Worm (Caenorhabditis elegans) whole organism, L4/young adult: ENCODE data around the gene fbxa-76.

Source experiments
- W03F9.2 ChIP-seq: fragments of 150-350 bp; optimal IDR thresholded peaks from 2 replicates; lab custom pipeline; 2014; ENCODE audit warnings: missing biosample characterization, missing genetic modification characterization
- dao-5 ChIP-seq: sonication (generic microtip); optimal IDR thresholded peaks from 2 replicates; lab custom pipeline; 2016; ENCODE audit warnings: missing genotype, missing genetic modification characterization, moderate library complexity, missing compliant biosample characterization
- him-1 ChIP-seq: sonication (generic microtip); optimal IDR thresholded peaks from 2 replicates; lab custom pipeline; 2016; ENCODE audit warnings: missing genotype, missing genetic modification reagents, missing genetic modification characterization, missing compliant biosample characterization

Gene fbxa-76

ce11 chrIII:1249111-1249583, at the start of gene fbxa-76, which contains the start of gene fbxa-77:
Gene fbxa-76 (minus strand): TSS chrIII:1249161.
Gene fbxa-77 (plus strand): TSS chrIII:1249475.
- no peak for TF ChIP-seq him-1 (tag; lab: Kevin White, UChicago)
- no peak for TF ChIP-seq dao-5 (tag; lab: Kevin White, UChicago)
- no peak for TF ChIP-seq W03F9.2 (tag; lab: Kevin White, UChicago)

ce11 chrIII:1297604-1298003, 48.6 kb upstream of the fbxa-76 start, which contains the start of gene fbxa-28:
Gene fbxa-28 (plus strand): TSS chrIII:1297904.
- TF ChIP-seq dao-5 (tag; lab: Kevin White, UChicago) (no peak), him-1 (tag; lab: Kevin White, UChicago) (no peak), W03F9.2 (tag; lab: Kevin White, UChicago) (no peak)

DNA sequence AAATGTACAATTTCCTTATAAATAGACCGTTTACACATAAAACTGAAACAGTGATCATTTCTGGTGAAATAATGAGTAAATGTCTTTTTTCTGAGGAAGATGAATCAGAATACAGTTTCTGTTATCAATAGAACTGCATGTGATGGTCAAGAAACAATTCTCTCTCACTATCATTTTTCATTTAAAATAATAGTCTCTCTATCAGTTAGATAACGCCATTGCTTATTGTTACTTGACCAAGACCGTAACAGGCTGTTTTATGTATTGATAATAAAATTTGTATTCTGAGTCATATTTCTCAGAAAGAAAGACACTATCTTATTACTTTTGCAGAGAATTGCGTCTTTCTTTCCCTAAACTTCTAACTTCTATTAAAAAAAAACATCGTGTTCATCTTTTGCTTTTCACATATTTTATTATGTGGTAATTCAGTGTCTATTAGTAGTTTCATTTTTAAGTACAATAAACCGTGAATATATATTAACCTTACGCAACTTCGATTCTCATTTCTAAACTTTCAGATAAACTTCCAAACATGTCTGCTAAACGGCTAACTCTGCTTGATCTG, 46.3 kb upstream of the fbxa-76 start, which contains the start of gene fbxa-35:
TSS of gene fbxa-35 (plus strand) at position 518 of the 568 bp plus-strand sequence.
- TF ChIP-seq dao-5 (tag; lab: Kevin White, UChicago) (no peak), W03F9.2 (tag; lab: Kevin White, UChicago) (no peak), him-1 (tag; lab: Kevin White, UChicago) (no peak)

DNA sequence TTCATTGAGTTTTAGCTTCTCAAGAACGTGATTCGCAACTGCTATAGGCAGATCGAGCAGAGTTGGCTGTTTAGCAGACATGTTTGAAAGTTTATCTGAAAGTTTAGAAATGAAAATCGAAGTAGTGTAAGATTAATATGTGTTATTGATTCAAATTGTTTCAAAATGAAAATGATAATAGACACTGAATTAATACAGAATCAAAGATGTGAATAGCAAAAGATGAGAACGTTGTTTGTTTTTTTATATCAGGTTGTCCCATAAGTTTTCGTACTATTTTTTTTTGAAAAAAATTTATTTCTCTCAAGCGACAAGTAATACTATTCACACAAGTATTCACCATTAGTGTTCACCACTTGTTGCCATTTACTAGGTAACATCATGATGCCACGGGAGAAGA, 44.2 kb upstream of the fbxa-76 start, which contains the start of gene fbxa-36:
TSS of gene fbxa-36 (minus strand) at position 101 of the 400 bp plus-strand sequence.
- TF ChIP-seq him-1 (tag; lab: Kevin White, UChicago): no peak
- TF ChIP-seq dao-5 (tag; lab: Kevin White, UChicago): no peak
- no peak for TF ChIP-seq W03F9.2 (tag; lab: Kevin White, UChicago)

DNA sequence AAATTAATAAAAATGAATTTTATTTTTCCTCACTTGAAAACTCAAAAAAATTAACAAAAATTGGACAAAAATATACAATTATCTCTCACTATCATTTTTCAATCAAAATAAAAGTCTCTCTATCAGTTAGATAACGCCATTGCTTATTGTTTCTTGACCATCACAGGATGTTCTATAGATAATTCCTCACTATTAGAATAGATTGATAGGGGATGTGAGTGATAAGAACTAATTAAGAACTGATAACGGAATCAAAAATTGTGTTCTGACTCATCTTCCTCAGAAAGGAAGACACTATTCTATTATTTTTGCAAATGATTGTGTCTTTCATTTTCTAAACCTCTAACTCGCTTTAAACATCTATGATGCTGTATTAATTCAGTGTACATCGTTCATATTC, 40.2 kb upstream of the fbxa-76 start:
- TF ChIP-seq dao-5 (tag; lab: Kevin White, UChicago): no peak
- TF ChIP-seq W03F9.2 (tag; lab: Kevin White, UChicago): no peak
- TF ChIP-seq him-1 (tag; lab: Kevin White, UChicago): no peak

DNA sequence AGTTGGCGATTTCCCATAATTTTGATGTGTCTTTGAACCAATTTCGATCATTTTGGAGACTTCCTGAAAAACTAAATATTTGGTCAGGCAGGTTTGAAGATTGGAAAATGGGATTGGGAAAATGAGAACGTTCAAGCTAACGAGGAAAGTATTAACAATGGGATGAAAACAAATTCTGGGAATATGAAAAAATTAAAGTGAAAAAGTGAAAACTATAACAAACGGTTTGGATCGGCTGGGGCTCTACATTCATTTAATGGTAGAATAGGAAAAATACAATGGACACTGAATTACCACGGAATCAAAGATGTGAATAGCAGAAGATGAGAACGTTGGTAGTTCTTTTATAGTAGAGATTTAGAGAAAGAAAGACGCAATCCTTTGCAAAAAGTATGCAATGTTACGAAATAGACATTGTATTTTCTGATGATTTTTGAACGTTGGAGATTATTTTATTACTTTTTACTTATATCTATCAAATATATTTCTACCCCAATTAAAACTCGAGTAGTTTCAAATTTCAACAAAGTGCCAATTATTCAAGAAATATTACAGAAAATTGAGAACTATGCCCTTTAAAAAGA, 39.6 kb upstream of the fbxa-76 start, which contains the start of gene fbxa-50:
TSS of gene fbxa-50 (minus strand) at position 51 of the 584 bp plus-strand sequence.
- TF ChIP-seq W03F9.2 (tag; lab: Kevin White, UChicago) (no peak), dao-5 (tag; lab: Kevin White, UChicago) (no peak), him-1 (tag; lab: Kevin White, UChicago) (no peak)

DNA sequence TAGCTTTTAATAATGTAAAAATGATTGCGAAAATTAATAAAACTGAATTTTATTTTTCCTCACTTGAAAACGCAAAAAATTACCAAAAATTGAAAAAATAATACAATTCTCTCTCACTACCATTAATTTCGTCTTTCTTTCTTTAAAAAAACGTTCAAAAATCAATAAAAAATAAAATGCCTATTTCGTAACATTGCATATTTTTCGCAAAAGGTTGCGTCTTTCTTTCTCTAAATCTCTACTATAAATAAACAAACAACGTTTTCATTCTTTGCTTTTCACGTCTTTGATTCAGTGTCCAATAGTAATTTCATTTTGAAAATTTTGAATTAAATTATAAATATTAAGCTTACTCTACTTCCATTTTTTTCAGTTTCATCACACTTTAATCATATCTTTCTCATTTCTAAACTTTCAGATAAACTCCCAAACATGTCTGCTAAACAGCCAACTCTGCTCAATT, 35.7 kb upstream of the fbxa-76 start, which contains the start of gene fbxa-37:
TSS of gene fbxa-37 (plus strand) at position 413 of the 463 bp plus-strand sequence.
- TF ChIP-seq dao-5 (tag; lab: Kevin White, UChicago) (no peak), W03F9.2 (tag; lab: Kevin White, UChicago) (no peak)

DNA sequence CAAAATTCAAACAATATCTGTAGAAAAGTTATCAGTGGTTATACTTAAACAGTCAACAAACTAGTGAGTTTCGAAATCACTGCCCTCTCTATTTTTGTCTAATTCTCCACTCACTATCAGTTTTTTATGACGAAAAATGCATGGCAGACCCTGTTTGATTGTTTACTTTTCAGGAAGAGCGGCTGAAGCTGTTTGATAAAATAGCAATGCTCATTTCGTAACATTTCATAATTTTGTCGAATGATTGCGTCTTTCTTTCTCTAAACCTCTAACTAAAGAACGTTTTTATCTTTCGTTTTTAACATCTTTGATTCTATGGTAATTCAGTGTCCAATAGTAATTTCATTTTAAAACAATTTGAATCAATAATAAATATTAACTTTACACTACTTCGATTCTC, 30.2 kb upstream of the fbxa-76 start:
- no peak for TF ChIP-seq W03F9.2 (tag; lab: Kevin White, UChicago)
- TF ChIP-seq dao-5 (tag; lab: Kevin White, UChicago): no peak

ce11 chrIII:1275513-1275912, 26.6 kb upstream of the fbxa-76 start, which contains the start of gene fbxa-30:
Gene fbxa-30 (minus strand): TSS chrIII:1275613.
- TF ChIP-seq W03F9.2 (tag; lab: Kevin White, UChicago): no peak
- no peak for TF ChIP-seq him-1 (tag; lab: Kevin White, UChicago)
- TF ChIP-seq dao-5 (tag; lab: Kevin White, UChicago): no peak

- no peak for TF ChIP-seq W03F9.2 (tag; lab: Kevin White, UChicago)
- TF ChIP-seq him-1 (tag; lab: Kevin White, UChicago): no peak
- no peak for TF ChIP-seq dao-5 (tag; lab: Kevin White, UChicago)
Observed at ce11 chrIII:1273655-1274328, 24.8 kb upstream of the fbxa-76 start, which contains the start of gene fbxa-29. Gene fbxa-29 (minus strand): TSS chrIII:1273705.

DNA sequence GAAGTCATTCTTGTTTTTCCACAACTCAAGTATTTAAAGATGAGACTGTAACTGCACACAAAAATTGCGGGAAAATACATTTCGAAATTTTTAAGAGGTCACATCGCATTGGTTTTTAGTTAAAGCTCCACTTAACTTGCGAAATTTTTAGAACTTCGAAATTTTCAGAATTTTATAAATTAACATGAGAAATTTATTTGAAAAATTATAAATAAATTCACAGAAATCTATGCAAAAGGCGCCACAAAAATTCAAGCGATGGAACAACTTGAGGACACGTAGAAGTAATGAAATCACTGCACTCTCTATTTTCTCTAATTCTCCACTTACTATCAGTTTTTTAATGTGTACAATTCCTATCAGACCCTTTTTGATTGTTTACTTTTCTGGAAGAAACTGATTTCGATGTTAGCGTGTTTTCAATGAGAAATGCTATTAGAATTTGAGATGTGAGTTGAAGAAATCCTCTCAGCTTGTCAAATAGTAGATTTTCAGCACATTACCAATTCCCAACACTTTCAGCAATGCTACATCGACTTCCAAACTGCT, 22.5 kb upstream of the fbxa-76 start, which contains the start of gene fbxa-31:
TSS of gene fbxa-31 (minus strand) at position 51 of the 549 bp plus-strand sequence.
- TF ChIP-seq W03F9.2 (tag; lab: Kevin White, UChicago): no peak
- TF ChIP-seq dao-5 (tag; lab: Kevin White, UChicago): no peak
- TF ChIP-seq him-1 (tag; lab: Kevin White, UChicago): no peak

ce11 chrIII:1269156-1269555, 20.2 kb upstream of the fbxa-76 start, which contains the start of gene fbxa-32:
Gene fbxa-32 (minus strand): TSS chrIII:1269256.
- TF ChIP-seq dao-5 (tag; lab: Kevin White, UChicago) (no peak), him-1 (tag; lab: Kevin White, UChicago) (no peak), W03F9.2 (tag; lab: Kevin White, UChicago) (no peak)
